Worm (Caenorhabditis elegans) whole organism, mixed stage, embryonic: ENCODE data around the gene btb-5.
A peak's percentile ranks its signal among the peaks of the same experiment; 100 is the strongest.

ENCODE experiments used
- M03D4.4 ChIP-seq: sonication (generic microtip); optimal IDR thresholded peaks from 2 replicates; lab custom pipeline; 2017; ENCODE audit warnings: mild to moderate bottlenecking, missing genetic modification characterization, missing compliant biosample characterization
- bed-3 ChIP-seq: fragments of 200-800 bp; sonication (Bioruptor generic); optimal IDR thresholded peaks from 3 replicates; lab custom pipeline; 2018; ENCODE audit warnings: mild to moderate bottlenecking, missing genetic modification characterization, moderate library complexity, missing compliant biosample characterization
- ceh-39 ChIP-seq: fragments of 150-350 bp; optimal IDR thresholded peaks from 2 replicates; lab custom pipeline; 2014; ENCODE audit warnings: missing biosample characterization, missing genetic modification characterization
- ceh-43 ChIP-seq: fragments of 200-800 bp; sonication (Bioruptor generic); optimal IDR thresholded peaks from 2 replicates; lab custom pipeline; 2018; ENCODE audit warnings: mild to moderate bottlenecking, missing genetic modification characterization, moderate library complexity, missing compliant biosample characterization
- ceh-83 ChIP-seq: fragments of 200-800 bp; sonication (Bioruptor generic); optimal IDR thresholded peaks from 2 replicates; lab custom pipeline; 2018; ENCODE audit warnings: mild to moderate bottlenecking, missing genetic modification characterization, missing compliant biosample characterization
- ces-1 ChIP-seq: fragments of 150-350 bp; optimal IDR thresholded peaks from 2 replicates; lab custom pipeline; 2014; ENCODE audit warnings: missing biosample characterization, missing genetic modification reagents, missing genetic modification characterization
- drap-1 ChIP-seq: fragments of 200-800 bp; sonication (Bioruptor generic); optimal IDR thresholded peaks from 3 replicates; lab custom pipeline; 2018; ENCODE audit warnings: mild to moderate bottlenecking, missing genetic modification characterization, missing compliant biosample characterization
- flh-1 ChIP-seq: fragments of 200-800 bp; sonication (Bioruptor generic); optimal IDR thresholded peaks from 2 replicates; lab custom pipeline; 2018; ENCODE audit warnings: mild to moderate bottlenecking, missing genetic modification characterization, moderate library complexity, missing compliant biosample characterization
- ham-2 ChIP-seq: fragments of 200-800 bp; sonication (Bioruptor generic); optimal IDR thresholded peaks from 2 replicates; lab custom pipeline; 2018; ENCODE audit warnings: mild to moderate bottlenecking, missing genetic modification characterization, missing compliant biosample characterization
- hlh-1 ChIP-seq: fragments of 150-350 bp; optimal IDR thresholded peaks from 2 replicates; lab custom pipeline; 2014; ENCODE audit warnings: missing biosample characterization, missing genetic modification reagents, missing genetic modification characterization
- lin-13 ChIP-seq: fragments of 150-350 bp; optimal IDR thresholded peaks from 2 replicates; lab custom pipeline; 2014; ENCODE audit warnings: missing biosample characterization, missing genetic modification characterization
- lin-32 ChIP-seq: fragments of 200-800 bp; sonication (Bioruptor generic); optimal IDR thresholded peaks from 2 replicates; lab custom pipeline; 2018; ENCODE audit warnings: mild to moderate bottlenecking, missing genetic modification characterization, missing compliant biosample characterization
- lsy-2 ChIP-seq: fragments of 150-350 bp; optimal IDR thresholded peaks from 2 replicates; lab custom pipeline; 2014; ENCODE audit warnings: missing biosample characterization, missing genetic modification characterization
- mep-1 ChIP-seq: fragments of 150-350 bp; optimal IDR thresholded peaks from 2 replicates; lab custom pipeline; 2017; ENCODE audit warnings: missing biosample characterization, missing genetic modification reagents, missing genetic modification characterization, inconsistent platforms
- mls-2 ChIP-seq: sonication (generic microtip); optimal IDR thresholded peaks from 2 replicates; lab custom pipeline; 2016; ENCODE audit warnings: mild to moderate bottlenecking, missing genetic modification characterization, moderate library complexity, missing compliant biosample characterization
- nhr-12 ChIP-seq: fragments of 150-350 bp; optimal IDR thresholded peaks from 2 replicates; lab custom pipeline; 2014; ENCODE audit warnings: missing biosample characterization, missing genetic modification characterization
- nhr-2 ChIP-seq: fragments of 150-350 bp; optimal IDR thresholded peaks from 2 replicates; lab custom pipeline; 2014; ENCODE audit warnings: missing biosample characterization, missing genetic modification characterization
- nhr-28 ChIP-seq: fragments of 150-350 bp; optimal IDR thresholded peaks from 2 replicates; lab custom pipeline; 2014; ENCODE audit warnings: missing biosample characterization, missing genetic modification characterization
- nhr-76 ChIP-seq: sonication (generic microtip); optimal IDR thresholded peaks from 2 replicates; lab custom pipeline; 2017; ENCODE audit warnings: missing biosample characterization, missing genetic modification characterization
- pha-4 ChIP-seq: fragments of 150-350 bp; optimal IDR thresholded peaks from 2 replicates; lab custom pipeline; 2018; ENCODE audit warnings: missing biosample characterization, missing genetic modification reagents, missing genetic modification characterization
- sem-2 ChIP-seq: fragments of 200-800 bp; sonication (Bioruptor generic); optimal IDR thresholded peaks from 2 replicates; lab custom pipeline; 2018; ENCODE audit warnings: mild to moderate bottlenecking, missing genetic modification characterization, missing compliant biosample characterization
- snpc-4 ChIP-seq: fragments of 150-350 bp; optimal IDR thresholded peaks from 2 replicates; lab custom pipeline; 2014; ENCODE audit warnings: missing biosample characterization, missing genetic modification characterization
- sptf-1 ChIP-seq: sonication (generic microtip); optimal IDR thresholded peaks from 2 replicates; lab custom pipeline; 2017; ENCODE audit warnings: mild to moderate bottlenecking, missing genetic modification characterization, moderate library complexity, missing compliant biosample characterization
- tbx-8 ChIP-seq: fragments of 200-800 bp; sonication (Bioruptor generic); optimal IDR thresholded peaks from 2 replicates; lab custom pipeline; 2018; ENCODE audit warnings: mild to moderate bottlenecking, missing genetic modification characterization, moderate library complexity, missing compliant biosample characterization
- unc-120 ChIP-seq: sonication (generic microtip); optimal IDR thresholded peaks from 2 replicates; lab custom pipeline; 2017; ENCODE audit warnings: missing genetic modification characterization, missing compliant biosample characterization; ENCODE audit not compliant: poor library complexity, severe bottlenecking
- unc-62 ChIP-seq: fragments of 150-350 bp; optimal IDR thresholded peaks from 2 replicates; lab custom pipeline; 2014; ENCODE audit warnings: missing biosample characterization, missing genetic modification reagents, missing genetic modification characterization
- zip-8 ChIP-seq: fragments of 150-350 bp; optimal IDR thresholded peaks from 2 replicates; lab custom pipeline; 2014; ENCODE audit warnings: missing biosample characterization, missing genetic modification characterization
- ztf-11 ChIP-seq: fragments of 150-350 bp; optimal IDR thresholded peaks from 2 replicates; lab custom pipeline; 2014; ENCODE audit warnings: missing biosample characterization, missing genetic modification characterization

Gene btb-5

ce11 chrIII:31600-31999 is 29.3 kb downstream of the btb-5 start:
- TF ChIP-seq lsy-2 (tag; lab: Kevin White, UChicago) (no peak), nhr-28 (no peak), nhr-12 (tag; lab: Kevin White, UChicago) (no peak), unc-120 (tag; lab: Kevin White, UChicago) (no peak), ceh-39 (tag; lab: Kevin White, UChicago) (no peak), M03D4.4 (no peak), ces-1 (no peak), lin-32 (GFP tag; lab: Kevin White, UChicago) (no peak), snpc-4 (tag; lab: Kevin White, UChicago) (no peak)

DNA sequence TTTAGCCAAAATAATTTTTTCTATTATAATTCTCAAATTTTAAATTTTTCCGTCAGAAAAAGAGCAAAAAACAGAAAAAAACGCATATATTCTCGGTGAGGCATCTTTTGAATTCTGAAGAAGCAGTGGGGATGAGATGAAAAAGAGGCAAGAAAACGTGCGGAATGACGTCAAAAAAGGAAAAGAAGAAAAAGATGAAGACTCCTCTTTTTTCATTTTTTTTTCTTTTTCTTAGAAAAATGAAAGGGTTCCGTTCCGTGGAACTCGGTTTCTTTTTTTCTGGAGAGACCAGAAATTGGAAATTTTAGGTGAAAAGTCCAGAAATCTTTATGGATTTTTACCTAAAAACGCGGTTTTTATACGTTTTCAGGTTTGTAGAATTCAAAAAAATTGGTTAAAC is 30.5 kb downstream of the btb-5 start:
- no peak for TF ChIP-seq nhr-28
- no peak for TF ChIP-seq mep-1 (tag; lab: Kevin White, UChicago)
- no peak for TF ChIP-seq sem-2 (GFP tag; lab: Kevin White, UChicago)
- no peak for TF ChIP-seq nhr-76 (tag; lab: Kevin White, UChicago)
- no peak for TF ChIP-seq unc-62
- no peak for TF ChIP-seq tbx-8 (GFP tag; lab: Kevin White, UChicago)
- no peak for TF ChIP-seq ham-2 (GFP tag; lab: Kevin White, UChicago)
- no peak for TF ChIP-seq ces-1
- no peak for TF ChIP-seq M03D4.4
- TF ChIP-seq ceh-43 (GFP tag; lab: Kevin White, UChicago), result no peak
- TF ChIP-seq pha-4 (tag; lab: Kevin White, UChicago), result no peak

DNA sequence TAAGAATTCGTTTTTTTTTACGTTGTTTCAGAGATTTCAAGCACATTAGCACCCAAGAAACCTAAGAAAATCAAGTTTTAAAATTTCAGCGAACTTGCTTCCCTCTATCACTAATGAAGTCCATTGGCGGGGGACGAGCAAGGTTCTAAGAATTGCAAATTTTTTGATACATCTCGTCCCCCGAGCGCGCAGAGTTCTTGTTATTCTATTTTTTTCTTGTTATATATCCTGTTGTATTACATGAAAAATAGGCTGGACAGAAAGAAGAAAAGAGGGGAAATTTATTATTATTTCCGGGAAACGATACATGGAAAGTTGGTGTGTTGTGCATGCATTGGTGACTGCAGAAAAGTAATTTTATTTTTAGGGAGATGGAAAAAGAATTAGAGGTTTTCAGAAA is 31.3 kb downstream of the btb-5 start:
- TF ChIP-seq ham-2 (GFP tag; lab: Kevin White, UChicago), result no peak
- TF ChIP-seq lin-13 (tag; lab: Kevin White, UChicago), result no peak
- no peak for TF ChIP-seq pha-4 (tag; lab: Kevin White, UChicago)
- no peak for TF ChIP-seq M03D4.4
- TF ChIP-seq snpc-4 (tag; lab: Kevin White, UChicago), result no peak
- TF ChIP-seq sptf-1 (tag; lab: Kevin White, UChicago), result no peak
- TF ChIP-seq ceh-83 (GFP tag; lab: Kevin White, UChicago), result no peak
- no peak for TF ChIP-seq bed-3

ce11 chrIII:28841-29240 is 32.1 kb downstream of the btb-5 start:
- TF ChIP-seq sptf-1 (tag; lab: Kevin White, UChicago) (no peak), zip-8 (tag; lab: Kevin White, UChicago) (no peak), ceh-83 (GFP tag; lab: Kevin White, UChicago) (no peak), lin-32 (GFP tag; lab: Kevin White, UChicago) (no peak), flh-1 (GFP tag; lab: Kevin White, UChicago) (no peak), snpc-4 (tag; lab: Kevin White, UChicago) (no peak), nhr-28 (no peak), hlh-1 (tag; lab: Kevin White, UChicago) (no peak), nhr-2 (no peak), ces-1 (no peak), M03D4.4 (no peak), mls-2 (tag; lab: Kevin White, UChicago) (no peak), unc-120 (tag; lab: Kevin White, UChicago) (no peak), unc-62 (no peak)

DNA sequence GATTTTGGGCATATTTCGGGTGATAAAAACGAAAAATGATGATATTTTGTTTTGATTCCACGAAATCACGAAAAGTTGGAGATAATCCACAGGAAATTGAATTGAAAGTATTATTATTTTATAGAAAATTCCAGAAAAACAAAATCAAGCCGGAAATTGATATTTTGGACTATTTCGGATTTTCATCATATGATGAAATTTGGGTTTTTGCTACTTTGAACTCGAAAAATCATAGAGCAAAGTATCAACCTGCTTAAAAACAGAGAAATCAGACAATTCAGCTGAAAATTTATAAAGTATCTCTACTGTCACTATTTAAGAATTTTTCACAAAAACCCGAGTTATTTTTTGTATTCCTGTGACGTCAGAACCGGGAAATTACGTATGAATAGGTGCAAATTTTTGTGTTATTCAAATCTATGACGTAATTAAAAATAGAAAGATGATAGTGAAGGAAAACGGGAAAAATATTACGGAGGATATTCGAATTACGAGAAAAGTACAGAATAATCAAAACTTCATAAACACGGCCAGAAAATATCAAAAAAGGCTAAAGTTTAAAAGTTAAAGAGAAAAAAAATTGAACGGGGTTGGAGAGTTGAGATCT is 33.5 kb downstream of the btb-5 start:
- peak; percentile 99 for TF ChIP-seq zip-8 (tag; lab: Kevin White, UChicago)
- no peak for TF ChIP-seq sptf-1 (tag; lab: Kevin White, UChicago)

DNA sequence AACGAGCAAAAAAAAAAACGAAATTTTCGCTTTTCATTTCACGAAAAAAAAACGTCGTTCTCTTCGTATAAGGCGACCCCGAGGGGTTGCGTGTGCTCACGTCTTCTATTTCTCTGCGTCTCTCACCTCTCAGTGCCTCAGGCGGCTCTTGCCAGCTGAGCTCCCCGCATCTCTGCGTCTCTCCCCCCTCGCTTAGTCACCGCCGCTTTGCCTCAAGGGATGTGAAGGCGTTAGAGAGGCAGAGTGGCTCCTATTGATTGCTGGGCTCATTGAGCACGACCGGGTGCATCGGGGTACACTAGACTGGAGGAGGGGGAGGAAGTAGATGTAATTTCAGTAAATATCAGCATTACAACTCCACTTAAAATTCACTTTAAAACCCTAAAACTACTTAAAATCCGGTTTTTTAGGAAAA is 35.4 kb downstream of the btb-5 start:
- TF ChIP-seq snpc-4 (tag; lab: Kevin White, UChicago) (no peak), mls-2 (tag; lab: Kevin White, UChicago) (peak; percentile 49), ces-1 (peak; percentile 79), unc-120 (tag; lab: Kevin White, UChicago) (peak; percentile 33), lin-32 (GFP tag; lab: Kevin White, UChicago) (peak; percentile 18), ztf-11 (tag; lab: Kevin White, UChicago) (peak; percentile 45), ham-2 (GFP tag; lab: Kevin White, UChicago) (peak; percentile 3), drap-1 (GFP tag; lab: Kevin White, UChicago) (no peak), sem-2 (GFP tag; lab: Kevin White, UChicago) (no peak)
